Worm (Caenorhabditis elegans) whole organism, L3 larva: ENCODE data around the gene C16A3.2.

Source experiments
- aly-2 ChIP-seq: fragments of 150-350 bp; optimal IDR thresholded peaks from 2 replicates; lab custom pipeline; 2014; ENCODE audit warnings: missing biosample characterization, missing genetic modification characterization
- nfya-1 ChIP-seq: sonication (generic microtip); optimal IDR thresholded peaks from 2 replicates; lab custom pipeline; 2017; ENCODE audit warnings: missing genetic modification characterization, mild to moderate bottlenecking, missing compliant biosample characterization, antibody characterized with exemption, moderate library complexity; ENCODE audit not compliant: insufficient read depth
- nhr-11 ChIP-seq: fragments of 150-350 bp; optimal IDR thresholded peaks from 2 replicates; lab custom pipeline; 2014; ENCODE audit warnings: missing biosample characterization, missing genetic modification characterization
- nhr-12 ChIP-seq: fragments of 150-350 bp; optimal IDR thresholded peaks from 2 replicates; lab custom pipeline; 2014; ENCODE audit warnings: missing biosample characterization, missing genetic modification characterization
- nhr-76 ChIP-seq: fragments of 150-350 bp; sonication (generic microtip); optimal IDR thresholded peaks from 5 replicates; lab custom pipeline; 2014; ENCODE audit warnings: missing biosample characterization, missing genetic modification characterization
- ztf-11 ChIP-seq: fragments of 150-350 bp; optimal IDR thresholded peaks from 2 replicates; lab custom pipeline; 2014; ENCODE audit warnings: missing biosample characterization, missing genetic modification characterization
- ztf-4 ChIP-seq: fragments of 150-350 bp; optimal IDR thresholded peaks from 2 replicates; lab custom pipeline; 2014; ENCODE audit warnings: missing biosample characterization, missing genetic modification characterization

DNA sequence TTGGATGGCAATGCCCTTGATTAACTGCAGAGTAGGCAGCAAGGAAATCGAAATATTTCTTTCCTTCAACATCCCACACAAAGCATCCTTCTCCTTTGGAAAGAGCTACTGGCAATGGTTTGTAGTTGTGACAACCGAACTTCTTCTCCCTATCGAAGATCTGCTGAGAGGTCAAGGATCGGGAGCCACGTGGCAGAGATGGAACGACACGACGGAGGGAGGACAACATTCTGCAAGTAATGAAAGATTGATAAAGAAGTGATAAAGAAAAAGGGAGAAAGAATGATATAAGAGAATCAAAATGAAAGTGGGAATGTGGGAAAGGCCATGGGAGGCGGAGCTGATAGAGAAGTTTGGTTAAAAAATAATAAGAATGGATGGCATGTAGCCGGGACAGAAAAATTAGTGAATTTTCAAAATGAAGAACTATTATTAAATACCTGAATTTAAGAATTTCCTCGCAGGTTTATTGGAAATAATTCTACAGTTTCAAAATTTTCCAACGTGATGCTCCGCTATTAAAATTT is 6.1 kb downstream of the C16A3.2 start, which contains the start of gene oatr-1:
- TF ChIP-seq nhr-76 (tag; lab: Kevin White, UChicago) (no peak), nhr-11 (tag; lab: Kevin White, UChicago) (no peak), nhr-12 (tag; lab: Kevin White, UChicago) (no peak), nfya-1 (no peak), ztf-11 (tag; lab: Kevin White, UChicago) (no peak), aly-2 (no peak), ztf-4 (tag; lab: Kevin White, UChicago) (no peak)
